Fruit fly (Drosophila melanogaster): ENCODE measurements around the gene ppk19.
A peak's percentile ranks its signal among the peaks of the same experiment; 100 is the strongest.

ppk19 gene

dm6 chr3R:29717519-29717918 is 45.3 kb downstream of the ppk19 start (continued):
- no peak for TF ChIP-seq pita (GFP tag; optimal IDR thresholded peaks at IDR 0.05)
- no peak for TF ChIP-seq CG33557 (GFP tag; optimal IDR thresholded peaks at IDR 0.05)
- TF ChIP-seq Meics (GFP tag; optimal IDR thresholded peaks at IDR 0.05) = no peak
- TF ChIP-seq Rfx (GFP tag; IDR thresholded peaks at IDR 0.05) = no peak
- no peak for TF ChIP-seq CG42726 (GFP tag; IDR thresholded peaks at IDR 0.05; ENCODE audit: partially characterized antibody)
- peak; percentile 48 for TF ChIP-seq Ssrp (tag; optimal IDR thresholded peaks at IDR 0.05)
- peak; percentile 24 for TF ChIP-seq cwo (GFP tag; optimal IDR thresholded peaks at IDR 0.05)
- no peak for TF ChIP-seq Mes4 (GFP tag; optimal IDR thresholded peaks at IDR 0.05)
- no peak for TF ChIP-seq Side (GFP tag; optimal IDR thresholded peaks at IDR 0.05)
- TF ChIP-seq CG8359 (GFP tag; optimal IDR thresholded peaks at IDR 0.05; ENCODE audit: borderline replicate concordance) = no peak
- peak; percentile 13 for TF ChIP-seq CG2678 (tag; optimal IDR thresholded peaks at IDR 0.05)
- TF ChIP-seq PHDP (tag; optimal IDR thresholded peaks at IDR 0.05) = peak; percentile 30
- TF ChIP-seq CG14860 (GFP tag; IDR thresholded peaks at IDR 0.05; ENCODE audit: partially characterized antibody) = no peak
- no peak for TF ChIP-seq CG8944 (GFP tag; optimal IDR thresholded peaks at IDR 0.05)
- no peak for TF ChIP-seq fd64A (GFP tag; optimal IDR thresholded peaks at IDR 0.05)
- TF ChIP-seq CG4360 (GFP tag; IDR thresholded peaks at IDR 0.05) = no peak
- peak; percentile 17 for TF ChIP-seq dmrt11E (tag; optimal IDR thresholded peaks at IDR 0.05)
- no peak for TF ChIP-seq CG32772 (GFP tag; IDR thresholded peaks at IDR 0.05)
- peak; percentile 83 for TF ChIP-seq Med (GFP tag)
- no peak for TF ChIP-seq TFAM (GFP tag; optimal IDR thresholded peaks at IDR 0.05)
- peak; percentile 13 for TF ChIP-seq Antp (GFP tag; optimal IDR thresholded peaks at IDR 0.05)
- no peak for TF ChIP-seq ato (GFP tag; IDR thresholded peaks at IDR 0.05; ENCODE audit: partially characterized antibody)
- TF ChIP-seq CG18262 (tag; optimal IDR thresholded peaks at IDR 0.05) = peak; percentile 5
- no peak for TF ChIP-seq dimm (GFP tag; IDR thresholded peaks at IDR 0.05)
- TF ChIP-seq disco-r (GFP tag; optimal IDR thresholded peaks at IDR 0.05) = no peak
- TF ChIP-seq Gug (GFP tag; IDR thresholded peaks at IDR 0.05) = no peak
- TF ChIP-seq gem (tag; optimal IDR thresholded peaks at IDR 0.05) = peak; percentile 72
- peak; percentile 30; the same call in 1 of the 2 replicates for TF ChIP-seq Xrp1 (GFP tag; IDR thresholded peaks at IDR 0.05)
- no peak for TF ChIP-seq crc (GFP tag; optimal IDR thresholded peaks at IDR 0.05)
- no peak for TF ChIP-seq CG12659 (GFP tag; optimal IDR thresholded peaks at IDR 0.05)
- 0 out of 2 replicates have a peak, but pooled peaks have one; percentile 39 for TF ChIP-seq CG14667 (GFP tag; IDR thresholded peaks at IDR 0.05)
- peak; percentile 4 for TF ChIP-seq CG9817 (tag; optimal IDR thresholded peaks at IDR 0.05)
- no peak for TF ChIP-seq CG2129 (GFP tag; IDR thresholded peaks at IDR 0.05; ENCODE audit: partially characterized antibody)
- TF ChIP-seq Asciz (GFP tag; optimal IDR thresholded peaks at IDR 0.05) = no peak
- peak in 1 of 2 experiments; percentile 17 for TF ChIP-seq Pdp1 (GFP tag; optimal IDR thresholded peaks at IDR 0.05)
- TF ChIP-seq CG33213 (GFP tag; optimal IDR thresholded peaks at IDR 0.05) = no peak
- TF ChIP-seq CG1233 (GFP tag; optimal IDR thresholded peaks at IDR 0.05) = no peak
- peak; percentile 52; the same call in 1 of the 3 replicates for TF ChIP-seq zfh1 (GFP tag; IDR thresholded peaks at IDR 0.05)
- no peak for TF ChIP-seq CG16779 (GFP tag; IDR thresholded peaks at IDR 0.05)
- TF ChIP-seq CG2199 (GFP tag; IDR thresholded peaks at IDR 0.05) = no peak
- TF ChIP-seq CG6175 (GFP tag; IDR thresholded peaks at IDR 0.05) = no peak
- TF ChIP-seq tap (tag; optimal IDR thresholded peaks at IDR 0.05) = peak; percentile 22
- TF ChIP-seq Bgb (GFP tag; IDR thresholded peaks at IDR 0.05; ENCODE audit: partially characterized antibody) = no peak
- TF ChIP-seq Blimp-1 (GFP tag; optimal IDR thresholded peaks at IDR 0.05) = peak; percentile 43
- TF ChIP-seq lbe (GFP tag; optimal IDR thresholded peaks at IDR 0.05) = no peak
- peak; percentile 53 for TF ChIP-seq CG8388 (GFP tag; optimal IDR thresholded peaks at IDR 0.05)
- no peak; the same call in 1 of the 2 replicates for TF ChIP-seq Drgx (GFP tag; IDR thresholded peaks at IDR 0.05)
- TF ChIP-seq D19B (GFP tag; optimal IDR thresholded peaks at IDR 0.05) = no peak
- no peak for TF ChIP-seq CG6765 (GFP tag; optimal IDR thresholded peaks at IDR 0.05)
- no peak for TF ChIP-seq CG10462 (GFP tag; optimal IDR thresholded peaks at IDR 0.05)

Data from whole organism, embryonic.